Worm (Caenorhabditis elegans): ENCODE data around the gene rnf-121.

The rnf-121 gene

ce11 chrIII:4195306-4196008, 24.7 kb upstream of the rnf-121 start:
- no peak for TF ChIP-seq unc-30 (tag; optimal IDR thresholded peaks at IDR 0.05)
- no peak for TF ChIP-seq skn-1 (tag; optimal IDR thresholded peaks at IDR 0.05)
- no peak for TF ChIP-seq lin-15B (tag; optimal IDR thresholded peaks at IDR 0.05)
- TF ChIP-seq lsy-2 (tag; optimal IDR thresholded peaks at IDR 0.05): peak; percentile 2 to 51
- TF ChIP-seq nhr-84 (tag; optimal IDR thresholded peaks at IDR 0.05): no peak
- TF ChIP-seq pax-3 (tag; optimal IDR thresholded peaks at IDR 0.05): peak; percentile 45
- TF ChIP-seq ceh-63 (GFP tag; optimal IDR thresholded peaks at IDR 0.05): no peak
- TF ChIP-seq Y116A8C.19 (tag; optimal IDR thresholded peaks at IDR 0.05; ENCODE audit: borderline replicate concordance): no peak
- TF ChIP-seq sup-37 (GFP tag; optimal IDR thresholded peaks at IDR 0.05): peak; percentile 41
- TF ChIP-seq fos-1 (tag; optimal IDR thresholded peaks at IDR 0.05): peak; percentile 35
- TF ChIP-seq lir-3 (tag; optimal IDR thresholded peaks at IDR 0.05; ENCODE audit: poor library complexity): peak; percentile 11
- TF ChIP-seq fkh-4 (tag; optimal IDR thresholded peaks at IDR 0.05; ENCODE audit: borderline replicate concordance): peak; percentile 32
- peak in 1 of 2 experiments; percentile 34 for TF ChIP-seq lin-35 (GFP tag; optimal IDR thresholded peaks at IDR 0.05)
- peak; percentile 95 for TF ChIP-seq ama-1 (optimal IDR thresholded peaks at IDR 0.05)
- no peak for TF ChIP-seq ets-5 (GFP tag; IDR thresholded peaks at IDR 0.05)
- TF ChIP-seq efl-1 (optimal IDR thresholded peaks at IDR 0.05): peak; percentile 44 to 50
- TF ChIP-seq efl-1 (GFP tag; optimal IDR thresholded peaks at IDR 0.05 in 1 of 2): peak in 1 of 2 experiments; percentile 8
- peak; percentile 39 for TF ChIP-seq hpl-2 (GFP tag; optimal IDR thresholded peaks at IDR 0.05)
- TF ChIP-seq nhr-28 (tag; optimal IDR thresholded peaks at IDR 0.05): no peak
- peak; percentile 53 for TF ChIP-seq rnt-1 (tag; optimal IDR thresholded peaks at IDR 0.05)
- TF ChIP-seq jun-1 (tag; optimal IDR thresholded peaks at IDR 0.05): no peak
- TF ChIP-seq nhr-237 (tag; optimal IDR thresholded peaks at IDR 0.05): no peak
- peak; percentile 83 for TF ChIP-seq nhr-71 (tag; optimal IDR thresholded peaks at IDR 0.05)
- TF ChIP-seq isw-1 (GFP tag; IDR thresholded peaks at IDR 0.05): no peak
- peak; percentile 44 for TF ChIP-seq ceh-8 (GFP tag; optimal IDR thresholded peaks at IDR 0.05)
- TF ChIP-seq lin-14 (GFP tag; optimal IDR thresholded peaks at IDR 0.05): peak; percentile 22
- TF ChIP-seq egl-27 (tag; optimal IDR thresholded peaks at IDR 0.05): no peak
- no peak for TF ChIP-seq mdl-1 (tag; optimal IDR thresholded peaks at IDR 0.05)
- peak; percentile 64 for TF ChIP-seq dsc-1 (tag; optimal IDR thresholded peaks at IDR 0.05)
- TF ChIP-seq unc-98 (GFP tag; IDR thresholded peaks at IDR 0.05): no peak
- TF ChIP-seq ztf-11 (tag; optimal IDR thresholded peaks at IDR 0.05): no peak
- no peak for TF ChIP-seq zag-1 (tag; optimal IDR thresholded peaks at IDR 0.05)
- peak; percentile 28 for TF ChIP-seq zip-4 (GFP tag; optimal IDR thresholded peaks at IDR 0.05)
- TF ChIP-seq C34B4.2 (tag; optimal IDR thresholded peaks at IDR 0.05): no peak
- TF ChIP-seq ceh-88 (GFP tag; IDR thresholded peaks at IDR 0.05): no peak
- no peak for TF ChIP-seq ces-1 (GFP tag; optimal IDR thresholded peaks at IDR 0.05)
- peak; percentile 35 for TF ChIP-seq irx-1 (tag; optimal IDR thresholded peaks at IDR 0.05)
- peak; percentile 60 for TF ChIP-seq nhr-19 (GFP tag; conservative IDR thresholded peaks at IDR 0.05)
- TF ChIP-seq C16A3.4 (tag; optimal IDR thresholded peaks at IDR 0.05): peak; percentile 43
- TF ChIP-seq sptf-1 (tag; optimal IDR thresholded peaks at IDR 0.05): no peak
- TF ChIP-seq ceh-90 (tag; optimal IDR thresholded peaks at IDR 0.05): no peak
- TF ChIP-seq vab-15 (tag; optimal IDR thresholded peaks at IDR 0.05): no peak
- TF ChIP-seq F16B12.6 (tag; optimal IDR thresholded peaks at IDR 0.05): no peak
- no peak; the same call in 1 of the 2 replicates for TF ChIP-seq grh-1 (GFP tag; IDR thresholded peaks at IDR 0.05)
- TF ChIP-seq lin-13 (GFP tag; optimal IDR thresholded peaks at IDR 0.05): peak; percentile 25
- TF ChIP-seq nhr-77 (tag; optimal IDR thresholded peaks at IDR 0.05): no peak
- TF ChIP-seq unc-86 (tag; optimal IDR thresholded peaks at IDR 0.05): no peak
- TF ChIP-seq aly-2 (tag; optimal IDR thresholded peaks at IDR 0.05): peak; percentile 94
- no peak for TF ChIP-seq dpl-1 (GFP tag; optimal IDR thresholded peaks at IDR 0.05)
- no peak for TF ChIP-seq snpc-4 (tag; optimal IDR thresholded peaks at IDR 0.05)
- TF ChIP-seq swsn-7 (tag; optimal IDR thresholded peaks at IDR 0.05): peak; percentile 21
- no peak for TF ChIP-seq alr-1 (tag; optimal IDR thresholded peaks at IDR 0.05; ENCODE audit: borderline replicate concordance)
- TF ChIP-seq aha-1 (tag; optimal IDR thresholded peaks at IDR 0.05): no peak
